Worm (Caenorhabditis elegans): ENCODE measurements around the gene C05G5.1.

DNA sequence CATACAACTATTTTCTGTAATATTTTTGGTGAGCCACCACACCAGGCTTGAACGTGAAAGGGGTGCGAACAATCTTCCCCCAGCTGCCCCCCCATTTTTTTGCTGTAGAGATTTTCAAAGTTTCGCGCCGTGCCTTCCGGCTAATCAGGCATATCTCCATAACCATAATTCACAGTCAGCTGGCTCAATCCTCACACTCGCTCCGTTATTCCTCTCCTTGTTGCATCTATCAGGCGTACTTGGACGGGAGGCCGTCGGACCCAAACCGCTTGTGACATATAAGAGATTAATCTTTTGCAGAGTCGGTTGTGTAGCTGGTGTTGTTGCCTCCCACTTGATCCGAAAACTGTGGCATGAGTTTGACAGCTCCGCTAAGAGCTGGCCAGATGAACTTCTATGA lies 33.3 kb upstream of the C05G5.1 start, which contains the start of gene unc-3:
- TF ChIP-seq unc-39 (tag; optimal IDR thresholded peaks at IDR 0.05) (no peak), unc-62 (GFP tag; optimal IDR thresholded peaks at IDR 0.05 in 1 of 2) (no peak), unc-62 (tag; optimal IDR thresholded peaks at IDR 0.05) (no peak), fos-1 (tag; optimal IDR thresholded peaks at IDR 0.05) (no peak), hif-1 (tag; optimal IDR thresholded peaks at IDR 0.05) (no peak), lin-38 (GFP tag; IDR thresholded peaks at IDR 0.05) (no peak), lir-3 (tag; optimal IDR thresholded peaks at IDR 0.05) (no peak), lin-1 (GFP tag; IDR thresholded peaks at IDR 0.05) (no peak), fkh-10 (GFP tag; optimal IDR thresholded peaks at IDR 0.05) (no peak), skn-1 (tag; optimal IDR thresholded peaks at IDR 0.05) (no peak), lin-13 (GFP tag; optimal IDR thresholded peaks at IDR 0.05) (no peak), T26A8.4 (GFP tag; IDR thresholded peaks at IDR 0.05) (no peak), pha-4 (GFP tag; IDR thresholded peaks at IDR 0.05) (no peak), pha-4 (tag; optimal IDR thresholded peaks at IDR 0.05) (no peak), nhr-237 (tag; optimal IDR thresholded peaks at IDR 0.05) (no peak)
